Worm (Caenorhabditis elegans) whole organism, L4 larva: Measurements from ENCODE around the gene JC8.16.

Experiments used
- F26F4.8 ChIP-seq: fragments of 200-800 bp; sonication (Bioruptor generic); conservative IDR thresholded peaks from 2 replicates; pipeline ENCODE4 v1.3.6; 2022; ENCODE audit warnings: missing genetic modification characterization, missing compliant biosample characterization
- T20F7.1 ChIP-seq: fragments of 200-800 bp; sonication (Bioruptor generic); optimal IDR thresholded peaks from 2 replicates; lab custom pipeline; 2018; ENCODE audit warnings: mild to moderate bottlenecking, missing genetic modification characterization, missing compliant biosample characterization
- T26A8.4 ChIP-seq: fragments of 200-800 bp; sonication (Bioruptor generic); IDR thresholded peaks from 2 replicates; pipeline ENCODE4 v1.3.6; 2022; ENCODE audit warnings: missing genetic modification characterization, missing compliant biosample characterization
- Y105C5A.15 ChIP-seq: fragments of 200-800 bp; sonication (Bioruptor generic); IDR thresholded peaks from 2 replicates; pipeline ENCODE4 v1.3.6; 2022; ENCODE audit warnings: missing genetic modification characterization, missing compliant biosample characterization
- Y75B8A.6 ChIP-seq: fragments of 200-800 bp; sonication (Bioruptor generic); IDR thresholded peaks from 2 replicates; pipeline ENCODE4 v1.3.6; 2022; ENCODE audit warnings: missing genetic modification reagents, missing genetic modification characterization, missing compliant biosample characterization
- ZK337.2 ChIP-seq: fragments of 200-800 bp; sonication (Bioruptor generic); IDR thresholded peaks from 2 replicates; pipeline ENCODE4 v1.3.6; 2022; ENCODE audit warnings: missing genetic modification reagents, missing genetic modification characterization, missing compliant biosample characterization
- aha-1 ChIP-seq: fragments of 150-350 bp; peaks from one replicate; lab custom pipeline; 2014; ENCODE audit warnings: missing biosample characterization, missing genetic modification characterization
- ama-1 ChIP-seq: fragments of 150-350 bp; optimal IDR thresholded peaks from 2 replicates; lab custom pipeline; 2014; ENCODE audit warnings: inconsistent platforms, mixed read lengths
- arid-1 ChIP-seq: fragments of 200-800 bp; sonication (Bioruptor generic); conservative IDR thresholded peaks from 2 replicates; pipeline ENCODE4 v1.3.6; 2022; ENCODE audit warnings: missing genetic modification reagents, missing genetic modification characterization, missing compliant biosample characterization
- ceh-28 ChIP-seq: fragments of 150-350 bp; optimal IDR thresholded peaks from 2 replicates; lab custom pipeline; 2014; ENCODE audit warnings: missing biosample characterization, missing genetic modification reagents, missing genetic modification characterization
- ceh-44 ChIP-seq: fragments of 200-800 bp; sonication (Bioruptor generic); IDR thresholded peaks from 2 replicates; pipeline ENCODE4 v1.3.6; 2022; ENCODE audit warnings: missing genetic modification reagents, missing genetic modification characterization, missing compliant biosample characterization
- ceh-82 ChIP-seq: sonication (generic microtip); optimal IDR thresholded peaks from 2 replicates; lab custom pipeline; 2017; ENCODE audit warnings: missing biosample characterization, missing genetic modification characterization
- daf-16 ChIP-seq, 3 experiments: sonication (generic microtip); optimal IDR thresholded peaks; 2 replicates each; lab custom pipeline; 2016 to 2017; ENCODE audit warnings: missing genetic modification characterization in 3 of 3, missing genetic modification reagents in 3 of 3, mild to moderate bottlenecking in 2 of 3, missing compliant biosample characterization in 2 of 3, missing biosample characterization in 1 of 3, moderate library complexity in 1 of 3
- daf-19 ChIP-seq: fragments of 200-800 bp; sonication (Bioruptor generic); conservative IDR thresholded peaks from 2 replicates; pipeline ENCODE4 v1.3.6; 2022; ENCODE audit warnings: missing genetic modification characterization, missing compliant biosample characterization
- dmd-9 ChIP-seq: fragments of 200-800 bp; sonication (Bioruptor generic); IDR thresholded peaks from 2 replicates; pipeline ENCODE4 v1.3.6; 2022; ENCODE audit warnings: missing genetic modification reagents, missing genetic modification characterization, missing compliant biosample characterization
- duxl-1 ChIP-seq: sonication (generic microtip); optimal IDR thresholded peaks from 2 replicates; lab custom pipeline; 2016; ENCODE audit warnings: mild to moderate bottlenecking, missing genetic modification characterization, moderate library complexity, missing compliant biosample characterization; ENCODE audit not compliant: poor library complexity
- dve-1 ChIP-seq: sonication (generic microtip); optimal IDR thresholded peaks from 2 replicates; lab custom pipeline; 2017; ENCODE audit warnings: antibody characterized with exemption, mild to moderate bottlenecking, missing genetic modification characterization, missing compliant biosample characterization; ENCODE audit not compliant: insufficient read depth
- fkh-10 ChIP-seq: fragments of 150-350 bp; optimal IDR thresholded peaks from 2 replicates; lab custom pipeline; 2014; ENCODE audit warnings: missing biosample characterization, missing genetic modification reagents, missing genetic modification characterization
- hif-1 ChIP-seq, 2 experiments: sonication (generic microtip); optimal IDR thresholded peaks; 2 replicates each; lab custom pipeline; 2016 to 2017; ENCODE audit warnings: missing compliant biosample characterization in 2 of 2, missing genetic modification characterization in 2 of 2, missing genetic modification reagents in 2 of 2, missing genotype in 2 of 2, mild to moderate bottlenecking in 1 of 2
- hlh-11 ChIP-seq: fragments of 200-800 bp; sonication (Bioruptor generic); optimal IDR thresholded peaks from 2 replicates; lab custom pipeline; 2018; ENCODE audit warnings: mild to moderate bottlenecking, missing genetic modification characterization, missing compliant biosample characterization
- hlh-30 ChIP-seq: sonication (generic microtip); optimal IDR thresholded peaks from 2 replicates; lab custom pipeline; 2017; ENCODE audit warnings: antibody characterized with exemption, mild to moderate bottlenecking, missing genetic modification characterization, missing compliant biosample characterization; ENCODE audit not compliant: insufficient read depth
- lim-7 ChIP-seq: fragments of 200-800 bp; sonication (Bioruptor generic); IDR thresholded peaks from 2 replicates; pipeline ENCODE4 v1.3.6; 2022; ENCODE audit warnings: missing genetic modification characterization, missing compliant biosample characterization
- lin-1 ChIP-seq: fragments of 200-800 bp; sonication (Bioruptor generic); IDR thresholded peaks from 2 replicates; pipeline ENCODE4 v1.3.6; 2022; ENCODE audit warnings: missing genetic modification reagents, missing genetic modification characterization, missing compliant biosample characterization
- lin-38 ChIP-seq: fragments of 200-800 bp; sonication (Bioruptor generic); IDR thresholded peaks from 2 replicates; pipeline ENCODE4 v1.3.6; 2022; ENCODE audit warnings: missing genetic modification reagents, missing genetic modification characterization, missing compliant biosample characterization
- lsy-2 ChIP-seq, 2 experiments: fragments of 150-350 bp in 1 of 2; sonication (generic microtip) in 1 of 2; optimal IDR thresholded peaks; 2 replicates each; lab custom pipeline; 2014 to 2017; ENCODE audit warnings: missing biosample characterization in 2 of 2, missing genetic modification characterization in 2 of 2
- madf-5 ChIP-seq, 2 experiments: fragments of 200-800 bp; sonication (Bioruptor generic); IDR thresholded peaks; 2 replicates each; pipeline ENCODE4 v1.3.6; 2022; ENCODE audit warnings: missing compliant biosample characterization in 2 of 2, missing genetic modification characterization in 2 of 2
- mdt-29 ChIP-seq: fragments of 200-800 bp; sonication (Bioruptor generic); IDR thresholded peaks from 2 replicates; pipeline ENCODE4 v1.3.6; 2022; ENCODE audit warnings: missing genetic modification reagents, missing genetic modification characterization, missing compliant biosample characterization
- mes-2 ChIP-seq: sonication (generic microtip); optimal IDR thresholded peaks from 2 replicates; lab custom pipeline; 2016; ENCODE audit warnings: missing genotype, mild to moderate bottlenecking, missing genetic modification characterization, missing compliant biosample characterization; ENCODE audit not compliant: poor library complexity, severe bottlenecking
- nhr-10 ChIP-seq: fragments of 150-350 bp; optimal IDR thresholded peaks from 2 replicates; lab custom pipeline; 2014; ENCODE audit warnings: missing biosample characterization, missing genetic modification characterization
- nhr-102 ChIP-seq: sonication (generic microtip); optimal IDR thresholded peaks from 2 replicates; lab custom pipeline; 2016; ENCODE audit warnings: mild to moderate bottlenecking, missing genetic modification characterization, moderate library complexity, missing compliant biosample characterization
- nhr-11 ChIP-seq: fragments of 150-350 bp; optimal IDR thresholded peaks from 2 replicates; lab custom pipeline; 2014; ENCODE audit warnings: missing biosample characterization, missing genetic modification characterization
- nhr-111 ChIP-seq: fragments of 200-800 bp; sonication (Bioruptor generic); optimal IDR thresholded peaks from 2 replicates; lab custom pipeline; 2018; ENCODE audit warnings: mild to moderate bottlenecking, missing genetic modification characterization, missing compliant biosample characterization
- nhr-25 ChIP-seq: sonication (generic microtip); optimal IDR thresholded peaks from 2 replicates; lab custom pipeline; 2017; ENCODE audit warnings: missing genetic modification characterization, mild to moderate bottlenecking, missing compliant biosample characterization, antibody characterized with exemption, moderate library complexity, borderline replicate concordance; ENCODE audit not compliant: insufficient read depth
- nhr-42 ChIP-seq: fragments of 200-800 bp; sonication (Bioruptor generic); IDR thresholded peaks from 2 replicates; pipeline ENCODE4 v1.3.6; 2022; ENCODE audit warnings: missing genetic modification characterization, missing compliant biosample characterization
- nhr-76 ChIP-seq: fragments of 150-350 bp; optimal IDR thresholded peaks from 2 replicates; lab custom pipeline; 2014; ENCODE audit warnings: missing biosample characterization, missing genetic modification characterization
- nhr-77 ChIP-seq: fragments of 150-350 bp; optimal IDR thresholded peaks from 2 replicates; lab custom pipeline; 2014; ENCODE audit warnings: missing biosample characterization, missing genetic modification characterization
- pqm-1 ChIP-seq: sonication (generic microtip); optimal IDR thresholded peaks from 2 replicates; lab custom pipeline; 2017; ENCODE audit warnings: missing biosample characterization, missing genetic modification characterization
- sdz-12 ChIP-seq: fragments of 200-800 bp; sonication (Bioruptor generic); optimal IDR thresholded peaks from 2 replicates; lab custom pipeline; 2018; ENCODE audit warnings: mild to moderate bottlenecking, missing genetic modification characterization, missing compliant biosample characterization
- set-16 ChIP-seq: fragments of 200-800 bp; sonication (Bioruptor generic); IDR thresholded peaks from 2 replicates; pipeline ENCODE4 v1.3.6; 2022; ENCODE audit warnings: missing genetic modification reagents, missing genetic modification characterization, missing compliant biosample characterization
- snpc-1.2 ChIP-seq: fragments of 200-800 bp; sonication (Bioruptor generic); IDR thresholded peaks from 2 replicates; pipeline ENCODE4 v1.3.6; 2022; ENCODE audit warnings: missing genetic modification reagents, missing genetic modification characterization, missing compliant biosample characterization
- tag-97 ChIP-seq: fragments of 200-800 bp; sonication (Bioruptor generic); IDR thresholded peaks from 2 replicates; pipeline ENCODE4 v1.3.6; 2022; ENCODE audit warnings: missing genetic modification characterization, missing compliant biosample characterization
- zfp-3 ChIP-seq: fragments of 200-800 bp; sonication (Bioruptor generic); conservative IDR thresholded peaks from 2 replicates; pipeline ENCODE4 v1.3.6; 2022; ENCODE audit warnings: missing genetic modification reagents, missing genetic modification characterization, missing compliant biosample characterization
- zip-2 ChIP-seq: fragments of 150-350 bp; optimal IDR thresholded peaks from 2 replicates; lab custom pipeline; 2014; ENCODE audit warnings: missing biosample characterization, missing genetic modification characterization
- ztf-11 ChIP-seq: fragments of 150-350 bp; optimal IDR thresholded peaks from 2 replicates; lab custom pipeline; 2014; ENCODE audit warnings: missing biosample characterization, missing genetic modification characterization

Gene JC8.16

DNA sequence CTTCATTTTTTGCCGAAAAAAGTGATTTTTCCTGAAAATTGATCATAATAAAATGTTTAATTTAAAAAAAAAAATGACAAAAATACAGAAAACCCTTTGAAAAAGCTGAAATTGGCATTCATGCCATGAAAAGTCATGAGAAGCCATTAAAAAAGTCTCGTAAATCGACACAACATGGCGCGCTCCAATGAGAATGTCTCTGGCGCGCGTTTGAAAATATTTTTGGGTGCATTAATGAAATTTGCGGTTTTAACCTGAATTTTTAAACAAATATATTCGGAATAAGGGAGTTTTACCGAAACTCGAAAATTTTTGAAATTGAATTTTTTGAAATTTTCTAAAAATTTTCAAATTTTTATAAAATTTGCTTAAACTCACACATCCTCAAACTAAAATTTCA, 11.2 kb upstream of the JC8.16 start:
- TF ChIP-seq sdz-12 (GFP tag; lab: Kevin White, UChicago), result no peak
- peak; percentile 21 for TF ChIP-seq aha-1
- no peak for TF ChIP-seq arid-1 (GFP tag; lab: Robert Waterston, UW)
- TF ChIP-seq lin-38 (GFP tag; lab: Robert Waterston, UW), result 0 out of 2 replicates have a peak, but pooled peaks have one; percentile 29

DNA sequence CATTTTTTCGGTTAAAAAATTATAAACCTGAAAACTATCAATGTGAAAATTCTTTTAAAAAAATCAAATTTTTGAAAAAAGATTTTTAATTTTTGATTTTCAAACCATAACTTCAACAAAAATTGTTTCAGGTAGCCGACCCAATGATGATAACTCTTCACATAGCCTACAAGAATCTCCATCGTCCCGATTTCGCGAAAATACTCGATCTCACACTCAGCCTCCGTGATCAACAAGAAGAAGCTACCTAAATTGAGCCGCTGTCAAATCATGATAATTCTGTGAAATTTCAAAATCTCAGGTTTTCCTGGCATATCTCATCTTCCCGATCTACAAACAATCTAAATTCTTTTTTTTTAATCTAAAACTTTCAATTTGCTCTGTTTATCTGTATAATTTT, 8.7 kb upstream of the JC8.16 start:
- TF ChIP-seq mes-2 (tag; lab: Kevin White, UChicago), result peak; percentile 8
- TF ChIP-seq T26A8.4 (GFP tag; lab: Robert Waterston, UW), result 0 out of 2 replicates have a peak, but pooled peaks have one; percentile 14
- TF ChIP-seq mdt-29 (GFP tag; lab: Robert Waterston, UW), result peak; percentile 43; the same call in 1 of the 2 replicates
- no peak for TF ChIP-seq snpc-1.2
- TF ChIP-seq Y105C5A.15 (GFP tag; lab: Robert Waterston, UW), result no peak
- TF ChIP-seq lim-7, result 0 out of 2 replicates have a peak, but pooled peaks have one; percentile 9
- TF ChIP-seq madf-5 (GFP tag; IDR thresholded peaks at IDR 0.05; lab: Robert Waterston, UW), result no peak
- TF ChIP-seq daf-19 (GFP tag; lab: Robert Waterston, UW), result no peak
- TF ChIP-seq zfp-3 (GFP tag; lab: Robert Waterston, UW), result peak; percentile 81; the same call in 1 of the 2 replicates
- TF ChIP-seq nhr-10, result no peak

DNA sequence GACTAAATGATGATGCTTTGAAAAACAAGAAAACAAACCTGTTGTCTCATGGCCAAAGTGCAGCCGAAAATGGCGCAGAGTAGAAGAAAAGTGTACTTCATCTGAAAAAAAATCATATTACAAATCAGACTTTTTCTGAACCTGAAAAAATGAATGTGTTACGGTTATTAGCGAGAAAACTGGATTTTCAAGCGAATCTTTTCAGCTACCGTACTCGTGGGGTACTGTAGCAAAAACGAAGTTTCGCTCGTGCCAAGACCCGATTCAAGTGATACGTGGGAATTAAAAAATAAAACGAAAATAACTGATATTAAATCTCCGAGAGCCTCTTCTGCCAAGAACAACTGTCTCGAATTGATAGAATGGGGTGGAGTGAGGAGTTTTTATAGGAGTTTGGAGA, 6.8 kb upstream of the JC8.16 start, which contains the start of gene ttr-51:
Gene ttr-51, minus strand, starts transcription at position 101 of the 400 bp plus-strand sequence.
- no peak for TF ChIP-seq daf-16 (GFP tag; optimal IDR thresholded peaks at IDR 0.05; lab: Kevin White, UChicago)
- peak; percentile 32 for TF ChIP-seq daf-16 (tag; optimal IDR thresholded peaks at IDR 0.05; lab: Kevin White, UChicago)
- peak; percentile 29 for TF ChIP-seq dve-1 (tag; lab: Kevin White, UChicago)
- TF ChIP-seq hlh-30 (tag; lab: Kevin White, UChicago), result no peak
- no peak for TF ChIP-seq ceh-44
- no peak for TF ChIP-seq zip-2 (tag; lab: Kevin White, UChicago)

DNA sequence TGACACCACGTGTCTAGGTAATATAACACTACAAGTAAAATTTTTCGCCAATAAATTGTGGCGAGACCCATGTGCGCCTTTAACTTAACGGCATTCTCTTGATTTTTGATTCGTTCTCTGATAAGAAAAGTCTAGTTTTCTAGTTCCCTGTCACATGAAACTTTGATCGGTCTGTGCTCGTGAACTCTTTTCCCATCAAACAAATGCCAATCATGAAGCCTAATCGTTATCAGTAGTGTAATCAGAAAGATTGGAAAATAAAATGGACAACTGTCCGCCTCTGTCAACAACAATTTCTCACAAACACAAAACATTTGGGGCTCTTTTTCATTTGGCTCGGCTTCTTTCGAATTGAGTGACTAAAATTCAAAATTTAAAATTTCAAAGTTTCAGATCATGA, 5.1 kb upstream of the JC8.16 start, which contains the start of gene ttr-45:
Gene ttr-45, plus strand, starts transcription at position 385 of the 400 bp plus-strand sequence.
- TF ChIP-seq hlh-30 (tag; lab: Kevin White, UChicago) (peak; percentile 69), lsy-2 (tag; optimal IDR thresholded peaks at IDR 0.05; lab: Kevin White, UChicago) (peak in 1 of 2 experiments; percentile 45), tag-97 (GFP tag; lab: Robert Waterston, UW) (no peak), aha-1 (no peak), nhr-76 (tag; lab: Kevin White, UChicago) (no peak), Y75B8A.6 (GFP tag; lab: Robert Waterston, UW) (no peak), ama-1 (no peak), nhr-77 (tag; lab: Kevin White, UChicago) (peak; percentile 88), ceh-28 (tag; lab: Kevin White, UChicago) (no peak), nhr-11 (tag; lab: Kevin White, UChicago) (peak; percentile 77), ceh-82 (no peak), hlh-11 (tag; lab: Kevin White, UChicago) (peak; percentile 94), dmd-9 (no peak), lin-38 (GFP tag; lab: Robert Waterston, UW) (peak; percentile 38), nhr-111 (GFP tag; lab: Kevin White, UChicago) (no peak), fkh-10 (GFP tag; lab: Kevin White, UChicago) (no peak), pqm-1 (tag; lab: Kevin White, UChicago) (peak; percentile 96), lin-1 (GFP tag; lab: Robert Waterston, UW) (peak; percentile 83), mdt-29 (GFP tag; lab: Robert Waterston, UW) (peak; percentile 46; the same call in 1 of the 2 replicates), nhr-25 (tag; lab: Kevin White, UChicago) (no peak), T20F7.1 (GFP tag; lab: Kevin White, UChicago) (peak; percentile 38), F26F4.8 (GFP tag; lab: Robert Waterston, UW) (no peak), nhr-42 (GFP tag; lab: Robert Waterston, UW) (0 out of 2 replicates have a peak, but pooled peaks have one; percentile 27), hif-1 (tag; optimal IDR thresholded peaks at IDR 0.05; lab: Kevin White, UChicago) (peak in 1 of 2 experiments; percentile 43), ZK337.2 (GFP tag; lab: Robert Waterston, UW) (no peak), ztf-11 (tag; lab: Kevin White, UChicago) (no peak), duxl-1 (tag; lab: Kevin White, UChicago) (no peak), set-16 (GFP tag; lab: Robert Waterston, UW) (no peak), nhr-102 (tag; lab: Kevin White, UChicago) (peak; percentile 70), T26A8.4 (GFP tag; lab: Robert Waterston, UW) (no peak)
